Worm (Caenorhabditis elegans) whole organism, late embryonic: ENCODE data around the gene T23F6.2.
A peak's percentile ranks its signal among the peaks of the same experiment; 100 is the strongest.

Source experiments
- C38D4.7 ChIP-seq: fragments of 200-800 bp; sonication (Bioruptor generic); optimal IDR thresholded peaks from 2 replicates; lab custom pipeline; 2018; ENCODE audit warnings: mild to moderate bottlenecking, missing genetic modification characterization, moderate library complexity, missing compliant biosample characterization
- F13H6.1 ChIP-seq: sonication (generic microtip); optimal IDR thresholded peaks from 2 replicates; lab custom pipeline; 2016; ENCODE audit warnings: missing genetic modification characterization, missing compliant biosample characterization
- K02D7.2 ChIP-seq: sonication (generic microtip); optimal IDR thresholded peaks from 2 replicates; lab custom pipeline; 2017; ENCODE audit warnings: mild to moderate bottlenecking, missing genetic modification characterization, missing compliant biosample characterization
- T23F11.4 ChIP-seq: fragments of 200-800 bp; sonication (Bioruptor generic); optimal IDR thresholded peaks from 2 replicates; lab custom pipeline; 2018; ENCODE audit warnings: mild to moderate bottlenecking, missing genetic modification characterization, missing compliant biosample characterization
- ama-1 ChIP-seq: fragments of 150-350 bp; optimal IDR thresholded peaks from 2 replicates; lab custom pipeline; 2014
- ceh-14 ChIP-seq: sonication (generic microtip); optimal IDR thresholded peaks from 2 replicates; lab custom pipeline; 2016; ENCODE audit warnings: missing genotype, missing genetic modification characterization, missing compliant biosample characterization
- ceh-18 ChIP-seq: sonication (generic microtip); optimal IDR thresholded peaks from 2 replicates; lab custom pipeline; 2016; ENCODE audit warnings: missing genetic modification characterization, missing compliant biosample characterization
- ceh-22 ChIP-seq: sonication (generic microtip); optimal IDR thresholded peaks from 2 replicates; lab custom pipeline; 2017; ENCODE audit warnings: missing biosample characterization, missing genetic modification characterization
- ceh-30 ChIP-seq: fragments of 150-350 bp; optimal IDR thresholded peaks from 2 replicates; lab custom pipeline; 2014; ENCODE audit warnings: missing biosample characterization, missing genetic modification characterization
- ceh-34 ChIP-seq: sonication (generic microtip); optimal IDR thresholded peaks from 2 replicates; lab custom pipeline; 2016; ENCODE audit warnings: mild to moderate bottlenecking, missing genetic modification characterization, missing compliant biosample characterization
- ceh-48 ChIP-seq: sonication (generic microtip); optimal IDR thresholded peaks from 2 replicates; lab custom pipeline; 2016; ENCODE audit warnings: missing genetic modification characterization, inconsistent platforms, missing compliant biosample characterization
- che-1 ChIP-seq: sonication (generic microtip); optimal IDR thresholded peaks from 2 replicates; lab custom pipeline; 2016; ENCODE audit warnings: mild to moderate bottlenecking, missing genetic modification characterization, missing compliant biosample characterization
- dmd-4 ChIP-seq: sonication (generic microtip); optimal IDR thresholded peaks from 2 replicates; lab custom pipeline; 2016; ENCODE audit warnings: borderline replicate concordance, missing genetic modification characterization, missing compliant biosample characterization
- elt-2 ChIP-seq: sonication (generic microtip); optimal IDR thresholded peaks from 2 replicates; lab custom pipeline; 2016; ENCODE audit warnings: missing genetic modification reagents, missing genetic modification characterization, missing compliant biosample characterization
- elt-4 ChIP-seq: sonication (generic microtip); optimal IDR thresholded peaks from 2 replicates; lab custom pipeline; 2016; ENCODE audit warnings: missing genetic modification characterization, missing compliant biosample characterization
- eyg-1 ChIP-seq: sonication (generic microtip); optimal IDR thresholded peaks from 2 replicates; lab custom pipeline; 2016; ENCODE audit warnings: missing genotype, missing genetic modification characterization, missing compliant biosample characterization
- fkh-10 ChIP-seq: fragments of 150-350 bp; optimal IDR thresholded peaks from 2 replicates; lab custom pipeline; 2014; ENCODE audit warnings: missing biosample characterization, missing genetic modification reagents, missing genetic modification characterization
- fkh-6 ChIP-seq: sonication (generic microtip); optimal IDR thresholded peaks from 2 replicates; lab custom pipeline; 2016; ENCODE audit warnings: missing genetic modification characterization, missing compliant biosample characterization
- gmeb-2 ChIP-seq: sonication (generic microtip); optimal IDR thresholded peaks from 2 replicates; lab custom pipeline; 2016; ENCODE audit warnings: missing genetic modification characterization, inconsistent platforms, missing compliant biosample characterization
- hlh-15 ChIP-seq: sonication (generic microtip); optimal IDR thresholded peaks from 2 replicates; lab custom pipeline; 2016; ENCODE audit warnings: missing genetic modification characterization, missing compliant biosample characterization
- hlh-6 ChIP-seq: sonication (generic microtip); optimal IDR thresholded peaks from 2 replicates; lab custom pipeline; 2016; ENCODE audit warnings: missing genotype, missing genetic modification characterization, missing compliant biosample characterization
- lim-6 ChIP-seq: sonication (generic microtip); optimal IDR thresholded peaks from 2 replicates; lab custom pipeline; 2016; ENCODE audit warnings: missing genetic modification characterization, missing compliant biosample characterization
- madf-2 ChIP-seq: sonication (generic microtip); optimal IDR thresholded peaks from 2 replicates; lab custom pipeline; 2017; ENCODE audit warnings: missing genetic modification characterization, missing compliant biosample characterization
- nhr-11 ChIP-seq: fragments of 150-350 bp; optimal IDR thresholded peaks from 2 replicates; lab custom pipeline; 2014; ENCODE audit warnings: missing biosample characterization, missing genetic modification characterization
- nhr-232 ChIP-seq: sonication (generic microtip); optimal IDR thresholded peaks from 2 replicates; lab custom pipeline; 2016; ENCODE audit warnings: missing genetic modification characterization, missing compliant biosample characterization
- odd-2 ChIP-seq: sonication (generic microtip); optimal IDR thresholded peaks from 2 replicates; lab custom pipeline; 2017; ENCODE audit warnings: antibody characterized with exemption, mild to moderate bottlenecking, missing genetic modification characterization, missing compliant biosample characterization
- pag-3 ChIP-seq: sonication (generic microtip); optimal IDR thresholded peaks from 2 replicates; lab custom pipeline; 2016; ENCODE audit warnings: missing compliant biosample characterization, missing genetic modification characterization, borderline replicate concordance
- pax-1 ChIP-seq: fragments of 150-350 bp; optimal IDR thresholded peaks from 2 replicates; lab custom pipeline; 2014; ENCODE audit warnings: missing biosample characterization, missing genetic modification characterization
- pqm-1 ChIP-seq: sonication (generic microtip); optimal IDR thresholded peaks from 2 replicates; lab custom pipeline; 2016; ENCODE audit warnings: missing genetic modification characterization, missing compliant biosample characterization
- pros-1 ChIP-seq: fragments of 150-350 bp; optimal IDR thresholded peaks from 2 replicates; lab custom pipeline; 2014; ENCODE audit warnings: missing biosample characterization, missing genetic modification reagents, missing genetic modification characterization
- ref-2 ChIP-seq: sonication (generic microtip); optimal IDR thresholded peaks from 2 replicates; lab custom pipeline; 2016; ENCODE audit warnings: missing genetic modification characterization, missing compliant biosample characterization
- syd-9 ChIP-seq: sonication (generic microtip); optimal IDR thresholded peaks from 2 replicates; lab custom pipeline; 2016; ENCODE audit warnings: mild to moderate bottlenecking, missing genetic modification characterization, moderate library complexity, missing compliant biosample characterization
- tbx-7 ChIP-seq: sonication (generic microtip); optimal IDR thresholded peaks from 2 replicates; lab custom pipeline; 2016; ENCODE audit warnings: missing genotype, missing genetic modification characterization, missing compliant biosample characterization
- ttx-3 ChIP-seq: sonication (generic microtip); optimal IDR thresholded peaks from 2 replicates; lab custom pipeline; 2016; ENCODE audit warnings: missing genetic modification reagents, missing genetic modification characterization, missing compliant biosample characterization
- unc-42 ChIP-seq: sonication (generic microtip); optimal IDR thresholded peaks from 2 replicates; lab custom pipeline; 2016; ENCODE audit warnings: missing genotype, missing genetic modification characterization, missing compliant biosample characterization
- unc-86 ChIP-seq: sonication (generic microtip); optimal IDR thresholded peaks from 2 replicates; lab custom pipeline; 2016; ENCODE audit warnings: missing genetic modification characterization, missing compliant biosample characterization
- zip-5 ChIP-seq: sonication (generic microtip); optimal IDR thresholded peaks from 2 replicates; lab custom pipeline; 2016; ENCODE audit warnings: missing genetic modification characterization, missing compliant biosample characterization
- ztf-16 ChIP-seq: sonication (generic microtip); optimal IDR thresholded peaks from 2 replicates; lab custom pipeline; 2017; ENCODE audit warnings: missing genetic modification characterization, missing compliant biosample characterization

Gene T23F6.2

DNA sequence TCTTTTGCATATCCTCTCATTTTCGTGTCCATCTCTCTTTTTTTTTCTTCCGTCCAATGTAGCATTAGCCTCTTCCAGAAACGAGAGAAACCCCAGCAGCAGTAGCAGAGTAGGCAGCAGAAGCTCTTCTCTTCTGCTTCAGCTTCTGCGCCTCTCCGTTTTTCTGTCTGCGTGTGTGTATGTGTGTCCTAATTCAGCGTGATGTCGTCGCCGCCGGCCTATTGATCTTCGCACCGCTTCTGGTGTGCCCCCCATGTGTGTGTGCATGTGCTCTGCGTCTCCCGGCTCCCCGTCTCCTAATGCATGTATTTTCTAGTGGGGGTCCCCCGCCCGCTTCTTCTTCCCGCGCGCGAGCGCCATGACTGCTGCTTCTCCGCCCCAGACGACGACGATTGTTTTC is 50.3 kb downstream of the T23F6.2 start (continued):
- TF ChIP-seq ceh-48 (peak; percentile 81), elt-2 (tag; lab: Kevin White, UChicago) (no peak), syd-9 (tag; lab: Kevin White, UChicago) (peak; percentile 50), odd-2 (tag; lab: Kevin White, UChicago) (no peak), fkh-6 (no peak), elt-4 (tag; lab: Kevin White, UChicago) (no peak), ceh-22 (no peak), pax-1 (no peak), ceh-18 (tag; lab: Kevin White, UChicago) (peak; percentile 72), C38D4.7 (GFP tag; lab: Kevin White, UChicago) (no peak), fkh-10 (peak; percentile 50), eyg-1 (tag; lab: Kevin White, UChicago) (no peak), dmd-4 (peak; percentile 28), hlh-6 (no peak), che-1 (tag; lab: Kevin White, UChicago) (no peak), ztf-16 (tag; lab: Kevin White, UChicago) (no peak), nhr-232 (tag; lab: Kevin White, UChicago) (no peak), ama-1 (lab: Kevin White, UChicago) (no peak), pqm-1 (tag; lab: Kevin White, UChicago) (no peak), F13H6.1 (tag; lab: Kevin White, UChicago) (peak; percentile 5), lim-6 (no peak), ceh-30 (no peak), unc-86 (tag; lab: Kevin White, UChicago) (peak; percentile 25), hlh-15 (tag; lab: Kevin White, UChicago) (no peak), unc-42 (tag; lab: Kevin White, UChicago) (peak; percentile 90), ceh-14 (tag; lab: Kevin White, UChicago) (peak; percentile 71), nhr-11 (no peak), gmeb-2 (tag; lab: Kevin White, UChicago) (no peak), madf-2 (tag; lab: Kevin White, UChicago) (no peak), ceh-34 (tag; lab: Kevin White, UChicago) (peak; percentile 59), pros-1 (tag; lab: Kevin White, UChicago) (peak; percentile 29), ref-2 (peak; percentile 56), K02D7.2 (tag; lab: Kevin White, UChicago) (no peak), ttx-3 (tag; lab: Kevin White, UChicago) (no peak), T23F11.4 (GFP tag; lab: Kevin White, UChicago) (no peak), tbx-7 (tag; lab: Kevin White, UChicago) (no peak), zip-5 (tag; lab: Kevin White, UChicago) (no peak), pag-3 (no peak)
